Worm (Caenorhabditis elegans): ENCODE measurements around the gene hrpl-1.

Gene hrpl-1

ce11 chrII:6891838-6892237 lies 6.7 kb upstream of the hrpl-1 start (continued):
- no peak for TF ChIP-seq unc-98 (GFP tag; IDR thresholded peaks at IDR 0.05)
- TF ChIP-seq unc-30 (tag; optimal IDR thresholded peaks at IDR 0.05) = no peak
- TF ChIP-seq unc-62 (GFP tag; optimal IDR thresholded peaks at IDR 0.05) = no peak
- TF ChIP-seq swsn-7 (tag; optimal IDR thresholded peaks at IDR 0.05) = peak; percentile 42
- TF ChIP-seq efl-1 (optimal IDR thresholded peaks at IDR 0.05) = peak in 1 of 2 experiments; percentile 36
- peak; percentile 20 to 92 for TF ChIP-seq efl-1 (GFP tag; optimal IDR thresholded peaks at IDR 0.05 in 1 of 2)
- TF ChIP-seq fos-1 (tag; optimal IDR thresholded peaks at IDR 0.05) = no peak
- no peak for TF ChIP-seq nhr-11 (tag; optimal IDR thresholded peaks at IDR 0.05)
- TF ChIP-seq C34B4.2 (tag; optimal IDR thresholded peaks at IDR 0.05) = no peak
- TF ChIP-seq C16A3.4 (tag; optimal IDR thresholded peaks at IDR 0.05) = peak; percentile 62
- TF ChIP-seq nhr-71 (tag; optimal IDR thresholded peaks at IDR 0.05) = peak; percentile 96
- TF ChIP-seq zag-1 (tag; optimal IDR thresholded peaks at IDR 0.05) = no peak
- no peak for TF ChIP-seq fkh-4 (tag; optimal IDR thresholded peaks at IDR 0.05; ENCODE audit: borderline replicate concordance)
- no peak for TF ChIP-seq egl-27 (tag; optimal IDR thresholded peaks at IDR 0.05)
- no peak for TF ChIP-seq egl-13 (tag; optimal IDR thresholded peaks at IDR 0.05)
- no peak for TF ChIP-seq C04F5.9 (tag; optimal IDR thresholded peaks at IDR 0.05)
- TF ChIP-seq lir-3 (tag; optimal IDR thresholded peaks at IDR 0.05; ENCODE audit: poor library complexity) = peak; percentile 73
- no peak for TF ChIP-seq pqm-1 (tag; optimal IDR thresholded peaks at IDR 0.05)
- no peak for TF ChIP-seq nhr-12 (tag; optimal IDR thresholded peaks at IDR 0.05)
- TF ChIP-seq isw-1 (GFP tag; IDR thresholded peaks at IDR 0.05) = no peak
- peak; percentile 47 for TF ChIP-seq lin-13 (GFP tag; optimal IDR thresholded peaks at IDR 0.05)
- peak; percentile 69 for TF ChIP-seq elt-2 (tag; optimal IDR thresholded peaks at IDR 0.05)
- TF ChIP-seq sox-4 (tag; optimal IDR thresholded peaks at IDR 0.05) = no peak
- peak; percentile 80 for TF ChIP-seq blmp-1 (tag; optimal IDR thresholded peaks at IDR 0.05)
- peak in 2 of 3 experiments; percentile 29 to 40 for TF ChIP-seq ceh-82 (tag; optimal IDR thresholded peaks at IDR 0.05)
- TF ChIP-seq efl-3 (GFP tag; optimal IDR thresholded peaks at IDR 0.05) = no peak
- TF ChIP-seq dsc-1 (tag; optimal IDR thresholded peaks at IDR 0.05) = no peak
- TF ChIP-seq nhr-84 (tag; optimal IDR thresholded peaks at IDR 0.05) = no peak
- peak; percentile 93 for TF ChIP-seq snu-23 (GFP tag; optimal IDR thresholded peaks at IDR 0.05)
- TF ChIP-seq alr-1 (tag; optimal IDR thresholded peaks at IDR 0.05; ENCODE audit: borderline replicate concordance) = no peak
- TF ChIP-seq lsy-2 (tag; optimal IDR thresholded peaks at IDR 0.05) = peak; percentile 51 to 71
- no peak for TF ChIP-seq hlh-17 (GFP tag; optimal IDR thresholded peaks at IDR 0.05; ENCODE audit: borderline replicate concordance)
- no peak for TF ChIP-seq hpl-2 (GFP tag; optimal IDR thresholded peaks at IDR 0.05)
- no peak for TF ChIP-seq F16B12.6 (tag; optimal IDR thresholded peaks at IDR 0.05)
- peak; percentile 99 for TF ChIP-seq nhr-19 (GFP tag; conservative IDR thresholded peaks at IDR 0.05)
- TF ChIP-seq nhr-76 (tag; optimal IDR thresholded peaks at IDR 0.05) = no peak
- TF ChIP-seq zip-4 (GFP tag; optimal IDR thresholded peaks at IDR 0.05) = no peak
- TF ChIP-seq mdl-1 (tag; optimal IDR thresholded peaks at IDR 0.05) = peak in 1 of 2 experiments; percentile 91
- no peak for TF ChIP-seq pag-3 (tag; optimal IDR thresholded peaks at IDR 0.05; ENCODE audit: borderline replicate concordance, insufficient read depth)
- peak; percentile 99 for TF ChIP-seq nhr-20 (tag; optimal IDR thresholded peaks at IDR 0.05)
- TF ChIP-seq tlp-1 (tag; optimal IDR thresholded peaks at IDR 0.05) = no peak
- TF ChIP-seq grh-1 (GFP tag; IDR thresholded peaks at IDR 0.05) = no peak
- TF ChIP-seq jun-1 (tag; optimal IDR thresholded peaks at IDR 0.05) = no peak
- TF ChIP-seq ama-1 (optimal IDR thresholded peaks at IDR 0.05) = no peak
- peak; percentile 15 to 46 (median 32) for TF ChIP-seq dpl-1 (GFP tag; optimal IDR thresholded peaks at IDR 0.05)
- TF ChIP-seq ztf-11 (tag; optimal IDR thresholded peaks at IDR 0.05) = no peak
- TF ChIP-seq ceh-90 (tag; optimal IDR thresholded peaks at IDR 0.05) = no peak
- TF ChIP-seq fkh-8 (tag; optimal IDR thresholded peaks at IDR 0.05) = no peak
- no peak for TF ChIP-seq nhr-237 (tag; optimal IDR thresholded peaks at IDR 0.05)
- no peak for TF ChIP-seq ceh-88 (GFP tag; IDR thresholded peaks at IDR 0.05)
- no peak for TF ChIP-seq hlh-4 (tag; optimal IDR thresholded peaks at IDR 0.05)
- no peak for TF ChIP-seq fkh-10 (GFP tag; optimal IDR thresholded peaks at IDR 0.05)
- peak; percentile 78 for TF ChIP-seq ztf-4 (tag; optimal IDR thresholded peaks at IDR 0.05)
- no peak for TF ChIP-seq ceh-63 (GFP tag; optimal IDR thresholded peaks at IDR 0.05)

All from whole organism, L1 larva.